Worm (Caenorhabditis elegans) whole organism, L1 larva: Measurements from ENCODE around the gene lin-14.

Experiments
- ama-1 ChIP-seq: fragments of 150-350 bp; optimal IDR thresholded peaks from 2 replicates; lab custom pipeline; 2014
- ceh-63 ChIP-seq: fragments of 200-800 bp; sonication (Bioruptor generic); optimal IDR thresholded peaks from 2 replicates; lab custom pipeline; 2018; ENCODE audit warnings: mild to moderate bottlenecking, missing genetic modification characterization, missing compliant biosample characterization
- nhr-90 ChIP-seq: sonication (generic microtip); optimal IDR thresholded peaks from 2 replicates; lab custom pipeline; 2016; ENCODE audit warnings: mild to moderate bottlenecking, missing genetic modification characterization, missing compliant biosample characterization; ENCODE audit not compliant: poor library complexity

DNA sequence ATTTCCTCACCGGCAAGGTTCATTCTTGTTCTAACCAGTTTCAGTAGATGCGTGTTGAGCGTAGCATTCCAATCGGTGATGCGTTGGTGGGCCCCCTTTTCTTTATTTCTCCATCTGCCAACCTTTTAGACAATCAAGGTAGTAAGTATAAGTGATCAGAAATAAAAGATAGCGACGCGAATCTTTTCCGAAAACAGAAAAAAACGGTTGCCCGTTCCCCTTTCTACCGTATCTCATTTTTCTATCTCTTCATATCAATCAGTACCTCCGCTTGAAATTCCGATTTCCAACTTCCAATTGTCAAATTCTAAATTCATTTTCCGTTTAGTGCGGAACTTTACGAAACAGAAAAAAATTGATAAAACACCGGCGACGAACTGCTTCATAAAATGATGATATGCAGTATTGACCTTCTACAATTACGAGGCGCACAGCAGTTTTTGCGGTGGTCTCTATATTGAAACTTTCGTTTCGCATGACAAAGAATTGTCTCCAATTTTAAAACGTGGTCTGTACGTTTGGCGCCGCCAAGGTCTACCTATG is 14.0 kb downstream of the lin-14 start:
- TF ChIP-seq nhr-90 (tag; lab: Kevin White, UChicago), result no peak
- TF ChIP-seq ama-1 (lab: Kevin White, UChicago), result no peak
- no peak for TF ChIP-seq ceh-63 (GFP tag; lab: Kevin White, UChicago)
